Worm (Caenorhabditis elegans) whole organism, mixed stage, embryonic: Measurements from ENCODE around the gene fbxb-79.

Source experiments
- ceh-39 ChIP-seq: fragments of 150-350 bp; optimal IDR thresholded peaks from 2 replicates; lab custom pipeline; 2014; ENCODE audit warnings: missing biosample characterization, missing genetic modification characterization
- ces-1 ChIP-seq: fragments of 150-350 bp; optimal IDR thresholded peaks from 2 replicates; lab custom pipeline; 2014; ENCODE audit warnings: missing biosample characterization, missing genetic modification reagents, missing genetic modification characterization
- elt-1 ChIP-seq: sonication (generic microtip); optimal IDR thresholded peaks from 2 replicates; lab custom pipeline; 2017; ENCODE audit warnings: missing genetic modification characterization, mild to moderate bottlenecking, missing compliant biosample characterization, antibody characterized with exemption, moderate library complexity, borderline replicate concordance; ENCODE audit not compliant: insufficient read depth
- elt-3 ChIP-seq: fragments of 150-350 bp; optimal IDR thresholded peaks from 2 replicates; lab custom pipeline; 2014; ENCODE audit warnings: missing biosample characterization, missing genetic modification characterization
- lin-32 ChIP-seq: fragments of 200-800 bp; sonication (Bioruptor generic); optimal IDR thresholded peaks from 2 replicates; lab custom pipeline; 2018; ENCODE audit warnings: mild to moderate bottlenecking, missing genetic modification characterization, missing compliant biosample characterization
- nhr-237 ChIP-seq: fragments of 150-350 bp; optimal IDR thresholded peaks from 2 replicates; lab custom pipeline; 2014; ENCODE audit warnings: missing biosample characterization, missing genetic modification characterization
- nhr-28 ChIP-seq: fragments of 150-350 bp; optimal IDR thresholded peaks from 2 replicates; lab custom pipeline; 2014; ENCODE audit warnings: missing biosample characterization, missing genetic modification characterization
- nhr-76 ChIP-seq: sonication (generic microtip); optimal IDR thresholded peaks from 2 replicates; lab custom pipeline; 2017; ENCODE audit warnings: missing biosample characterization, missing genetic modification characterization
- pha-4 ChIP-seq: fragments of 150-350 bp; optimal IDR thresholded peaks from 2 replicates; lab custom pipeline; 2018; ENCODE audit warnings: missing biosample characterization, missing genetic modification reagents, missing genetic modification characterization
- sem-2 ChIP-seq: fragments of 200-800 bp; sonication (Bioruptor generic); optimal IDR thresholded peaks from 2 replicates; lab custom pipeline; 2018; ENCODE audit warnings: mild to moderate bottlenecking, missing genetic modification characterization, missing compliant biosample characterization
- snpc-4 ChIP-seq: fragments of 150-350 bp; optimal IDR thresholded peaks from 2 replicates; lab custom pipeline; 2014; ENCODE audit warnings: missing biosample characterization, missing genetic modification characterization
- unc-39 ChIP-seq: fragments of 150-350 bp; optimal IDR thresholded peaks from 2 replicates; lab custom pipeline; 2014; ENCODE audit warnings: missing biosample characterization, missing genetic modification characterization
- unc-62 ChIP-seq: fragments of 150-350 bp; optimal IDR thresholded peaks from 2 replicates; lab custom pipeline; 2014; ENCODE audit warnings: missing biosample characterization, missing genetic modification reagents, missing genetic modification characterization

- TF ChIP-seq unc-62 (GFP tag; lab: Kevin White, UChicago), result no peak
- no peak for TF ChIP-seq snpc-4 (tag; lab: Kevin White, UChicago)
- no peak for TF ChIP-seq nhr-28 (tag; lab: Kevin White, UChicago)
- TF ChIP-seq nhr-76 (tag; lab: Kevin White, UChicago), result no peak
- no peak for TF ChIP-seq nhr-237
- TF ChIP-seq ceh-39 (tag; lab: Kevin White, UChicago), result no peak
- TF ChIP-seq elt-3, result no peak
- TF ChIP-seq elt-1 (tag; lab: Kevin White, UChicago), result no peak
- no peak for TF ChIP-seq ces-1 (GFP tag; lab: Kevin White, UChicago)
- TF ChIP-seq sem-2 (GFP tag; lab: Kevin White, UChicago), result no peak
- TF ChIP-seq lin-32 (GFP tag; lab: Kevin White, UChicago), result no peak
- TF ChIP-seq unc-39 (tag; lab: Kevin White, UChicago), result no peak
- TF ChIP-seq pha-4, result no peak
These were observed 14.5 kb downstream of the fbxb-79 start for ce11 chrIV:11174772-11175171.
